Worm (Caenorhabditis elegans): ENCODE results near the gene R01H2.4.

R01H2.4 gene

ce11 chrIII:7067385-7067896 is 3.4 kb upstream of the R01H2.4 start, which contains the start of gene ger-1:
ger-1 (minus strand) TSS chrIII:7067477.
- TF ChIP-seq blmp-1 (tag; optimal IDR thresholded peaks at IDR 0.05; ENCODE audit: insufficient read depth): no peak
- TF ChIP-seq unc-55 (GFP tag; optimal IDR thresholded peaks at IDR 0.05): no peak
- TF ChIP-seq nhr-23 (tag; optimal IDR thresholded peaks at IDR 0.05): no peak
- TF ChIP-seq nhr-6 (tag; optimal IDR thresholded peaks at IDR 0.05): no peak
- TF ChIP-seq nhr-11 (tag; optimal IDR thresholded peaks at IDR 0.05): no peak
- no peak for TF ChIP-seq R02D3.7 (tag; optimal IDR thresholded peaks at IDR 0.05)

- TF ChIP-seq nhr-12 (tag; optimal IDR thresholded peaks at IDR 0.05) (no peak), blmp-1 (tag; optimal IDR thresholded peaks at IDR 0.05; ENCODE audit: insufficient read depth) (no peak), Y55F3AM.14 (GFP tag; optimal IDR thresholded peaks at IDR 0.05) (no peak), mbf-1 (tag; optimal IDR thresholded peaks at IDR 0.05) (no peak)
These were observed 1.0 kb downstream of the R01H2.4 start for ce11 chrIII:7063061-7063460.

- TF ChIP-seq lin-39 (tag; optimal IDR thresholded peaks at IDR 0.05) (no peak), unc-55 (GFP tag; optimal IDR thresholded peaks at IDR 0.05) (no peak), dmd-4 (tag; optimal IDR thresholded peaks at IDR 0.05) (no peak), nhr-6 (tag; optimal IDR thresholded peaks at IDR 0.05) (no peak)
These were observed 1.5 kb downstream of the R01H2.4 start, which contains the start of gene R01H2.1 for ce11 chrIII:7062580-7062979. R01H2.1 (plus strand) TSS chrIII:7062880.

- TF ChIP-seq lsy-2 (tag; optimal IDR thresholded peaks at IDR 0.05) (no peak), nhr-23 (tag; optimal IDR thresholded peaks at IDR 0.05) (no peak), elt-3 (tag; optimal IDR thresholded peaks at IDR 0.05) (no peak), nhr-77 (tag; optimal IDR thresholded peaks at IDR 0.05) (no peak), ztf-11 (tag; optimal IDR thresholded peaks at IDR 0.05) (no peak), zag-1 (tag; optimal IDR thresholded peaks at IDR 0.05) (no peak), unc-62 (GFP tag; optimal IDR thresholded peaks at IDR 0.05) (no peak), unc-55 (GFP tag; optimal IDR thresholded peaks at IDR 0.05) (no peak)
These were observed 3.5 kb downstream of the R01H2.4 start, which contains the start of gene egg-2 for ce11 chrIII:7060531-7061095. egg-2 (minus strand) TSS chrIII:7060583.

ce11 chrIII:7056241-7056640 is 7.8 kb downstream of the R01H2.4 start, which contains the start of gene R01H2.2:
R01H2.2 (plus strand) TSS chrIII:7056541.
- TF ChIP-seq unc-39 (tag; optimal IDR thresholded peaks at IDR 0.05) (no peak), Y55F3AM.14 (GFP tag; optimal IDR thresholded peaks at IDR 0.05) (no peak), ceh-82 (tag; optimal IDR thresholded peaks at IDR 0.05) (no peak)

ce11 chrIII:7045643-7046042 is 18.4 kb downstream of the R01H2.4 start, which contains the start of gene R01H2.7:
R01H2.7 (minus strand) TSS chrIII:7045743.
- no peak for TF ChIP-seq alr-1 (tag; optimal IDR thresholded peaks at IDR 0.05)
- TF ChIP-seq ceh-16 (tag; optimal IDR thresholded peaks at IDR 0.05): no peak
- no peak for TF ChIP-seq nhr-21 (tag; optimal IDR thresholded peaks at IDR 0.05)
- TF ChIP-seq unc-55 (GFP tag; optimal IDR thresholded peaks at IDR 0.05): no peak
- no peak for TF ChIP-seq Y55F3AM.14 (GFP tag; optimal IDR thresholded peaks at IDR 0.05)
- no peak for TF ChIP-seq nhr-25 (tag; optimal IDR thresholded peaks at IDR 0.05)
- no peak for TF ChIP-seq blmp-1 (tag; optimal IDR thresholded peaks at IDR 0.05; ENCODE audit: insufficient read depth)
- TF ChIP-seq lin-13 (GFP tag; optimal IDR thresholded peaks at IDR 0.05): no peak
- no peak for TF ChIP-seq unc-62 (GFP tag; optimal IDR thresholded peaks at IDR 0.05)
- no peak for TF ChIP-seq ztf-11 (tag; optimal IDR thresholded peaks at IDR 0.05)
- TF ChIP-seq elt-3 (tag; optimal IDR thresholded peaks at IDR 0.05): no peak
- TF ChIP-seq aly-2 (tag; optimal IDR thresholded peaks at IDR 0.05): no peak

ce11 chrIII:7034252-7035223 is 29.5 kb downstream of the R01H2.4 start:
- TF ChIP-seq unc-55 (GFP tag; optimal IDR thresholded peaks at IDR 0.05): no peak
- no peak for TF ChIP-seq aly-2 (tag; optimal IDR thresholded peaks at IDR 0.05)
